Fruit fly (Drosophila melanogaster) whole organism, embryonic: ENCODE measurements around the gene Cyp4d14.
A peak's percentile ranks its signal among the peaks of the same experiment; 100 is the strongest.

Source experiments
- CG17359 ChIP-seq: fragments of 200-800 bp; sonication (Bioruptor generic); optimal IDR thresholded peaks from 3 replicates; lab custom pipeline; 2018; ENCODE audit warnings: missing biosample characterization, mild to moderate bottlenecking, missing genetic modification characterization, moderate library complexity
- Dad ChIP-seq: fragments of 200-800 bp; sonication (Bioruptor generic); optimal IDR thresholded peaks from 3 replicates; lab custom pipeline; 2016; ENCODE audit warnings: missing biosample characterization, missing genetic modification characterization
- Doc2 ChIP-seq: fragments of 200-800 bp; sonication (Bioruptor generic); IDR thresholded peaks from 2 replicates; pipeline ENCODE4 v1.3.6; 2022; ENCODE audit warnings: missing biosample characterization, missing genetic modification characterization
- Taf1 ChIP-seq: fragments of 200-800 bp; sonication (Bioruptor generic); IDR thresholded peaks from 2 replicates; pipeline ENCODE4 v1.3.6; 2022; ENCODE audit warnings: missing biosample characterization, missing genetic modification characterization
- crp ChIP-seq, 2 experiments: fragments of 200-800 bp; sonication (Bioruptor generic); optimal IDR thresholded peaks; 2 replicates in 1 of 2; 3 replicates in 1 of 2; lab custom pipeline; 2017; ENCODE audit warnings: missing biosample characterization in 2 of 2, missing genetic modification characterization in 2 of 2, mild to moderate bottlenecking in 1 of 2, moderate library complexity in 1 of 2
- ftz-f1 ChIP-seq: fragments of 200-800 bp; sonication (Bioruptor generic); optimal IDR thresholded peaks from 2 replicates; lab custom pipeline; 2016; ENCODE audit warnings: missing biosample characterization, missing genetic modification characterization
- tgo ChIP-seq: fragments of 200-800 bp; sonication (Bioruptor generic); IDR thresholded peaks from 3 replicates; pipeline ENCODE4 v1.3.6; 2022; ENCODE audit warnings: missing biosample characterization, missing genetic modification characterization

- TF ChIP-seq crp (GFP tag; optimal IDR thresholded peaks at IDR 0.05; lab: Kevin White, UChicago): no peak
- peak; percentile 55 for TF ChIP-seq CG17359 (tag; lab: Kevin White, UChicago)
- TF ChIP-seq Doc2: no peak
- no peak for TF ChIP-seq Dad (GFP tag; lab: Kevin White, UChicago)
- TF ChIP-seq tgo: no peak; the same call in 2 of the 3 replicates
- no peak for TF ChIP-seq Taf1 (GFP tag; lab: Robert Waterston, UW)
- TF ChIP-seq ftz-f1 (GFP tag; lab: Kevin White, UChicago): no peak
Observed at dm6 chrX:2141854-2142216, 33.3 kb downstream of the Cyp4d14 start.
